Worm (Caenorhabditis elegans) whole organism, L4 larva: Measurements from ENCODE around the gene rhgf-1.
A peak's percentile ranks its signal among the peaks of the same experiment; 100 is the strongest.

Source experiments
- F26F4.8 ChIP-seq: fragments of 200-800 bp; sonication (Bioruptor generic); conservative IDR thresholded peaks from 2 replicates; pipeline ENCODE4 v1.3.6; 2022; ENCODE audit warnings: missing genetic modification characterization, missing compliant biosample characterization
- T20F7.1 ChIP-seq: fragments of 200-800 bp; sonication (Bioruptor generic); optimal IDR thresholded peaks from 2 replicates; lab custom pipeline; 2018; ENCODE audit warnings: mild to moderate bottlenecking, missing genetic modification characterization, missing compliant biosample characterization
- Y48G9A.11 ChIP-seq: fragments of 200-800 bp; sonication (Bioruptor generic); IDR thresholded peaks from 2 replicates; pipeline ENCODE4 v1.3.6; 2022; ENCODE audit warnings: missing genetic modification reagents, missing genetic modification characterization, missing compliant biosample characterization
- Y75B8A.6 ChIP-seq: fragments of 200-800 bp; sonication (Bioruptor generic); IDR thresholded peaks from 2 replicates; pipeline ENCODE4 v1.3.6; 2022; ENCODE audit warnings: missing genetic modification reagents, missing genetic modification characterization, missing compliant biosample characterization
- attf-4 ChIP-seq: sonication (generic microtip); optimal IDR thresholded peaks from 3 replicates; lab custom pipeline; 2017; ENCODE audit warnings: missing biosample characterization, missing genetic modification characterization
- daf-16 ChIP-seq, 3 experiments: sonication (generic microtip); optimal IDR thresholded peaks; 2 replicates each; lab custom pipeline; 2016 to 2017; ENCODE audit warnings: missing genetic modification characterization in 3 of 3, missing genetic modification reagents in 3 of 3, mild to moderate bottlenecking in 2 of 3, missing compliant biosample characterization in 2 of 3, missing biosample characterization in 1 of 3, moderate library complexity in 1 of 3
- dmd-6 ChIP-seq: fragments of 200-800 bp; sonication (Bioruptor generic); IDR thresholded peaks from 2 replicates; pipeline ENCODE4 v1.3.6; 2022; ENCODE audit warnings: missing genetic modification reagents, missing genetic modification characterization, missing compliant biosample characterization
- dve-1 ChIP-seq: sonication (generic microtip); optimal IDR thresholded peaks from 2 replicates; lab custom pipeline; 2017; ENCODE audit warnings: antibody characterized with exemption, mild to moderate bottlenecking, missing genetic modification characterization, missing compliant biosample characterization; ENCODE audit not compliant: insufficient read depth
- egl-27 ChIP-seq: sonication (generic microtip); optimal IDR thresholded peaks from 3 replicates; lab custom pipeline; 2017; ENCODE audit warnings: missing biosample characterization, missing genetic modification reagents, missing genetic modification characterization
- egl-43 ChIP-seq: fragments of 200-800 bp; sonication (Bioruptor generic); IDR thresholded peaks from 2 replicates; pipeline ENCODE4 v1.3.6; 2022; ENCODE audit warnings: missing genetic modification reagents, missing genetic modification characterization, missing compliant biosample characterization
- gei-8 ChIP-seq: fragments of 200-800 bp; sonication (Bioruptor generic); optimal IDR thresholded peaks from 2 replicates; lab custom pipeline; 2018; ENCODE audit warnings: mild to moderate bottlenecking, missing genetic modification characterization, missing compliant biosample characterization
- hif-1 ChIP-seq, 2 experiments: sonication (generic microtip); optimal IDR thresholded peaks; 2 replicates each; lab custom pipeline; 2016 to 2017; ENCODE audit warnings: missing compliant biosample characterization in 2 of 2, missing genetic modification characterization in 2 of 2, missing genetic modification reagents in 2 of 2, missing genotype in 2 of 2, mild to moderate bottlenecking in 1 of 2
- hlh-11 ChIP-seq: fragments of 200-800 bp; sonication (Bioruptor generic); optimal IDR thresholded peaks from 2 replicates; lab custom pipeline; 2018; ENCODE audit warnings: mild to moderate bottlenecking, missing genetic modification characterization, missing compliant biosample characterization
- hlh-30 ChIP-seq: sonication (generic microtip); optimal IDR thresholded peaks from 2 replicates; lab custom pipeline; 2017; ENCODE audit warnings: antibody characterized with exemption, mild to moderate bottlenecking, missing genetic modification characterization, missing compliant biosample characterization; ENCODE audit not compliant: insufficient read depth
- hmg-1.1 ChIP-seq: fragments of 200-800 bp; sonication (Bioruptor generic); IDR thresholded peaks from 2 replicates; pipeline ENCODE4 v1.3.6; 2022; ENCODE audit warnings: missing genetic modification reagents, missing genetic modification characterization, missing compliant biosample characterization
- lin-1 ChIP-seq: fragments of 200-800 bp; sonication (Bioruptor generic); IDR thresholded peaks from 2 replicates; pipeline ENCODE4 v1.3.6; 2022; ENCODE audit warnings: missing genetic modification reagents, missing genetic modification characterization, missing compliant biosample characterization
- lin-38 ChIP-seq: fragments of 200-800 bp; sonication (Bioruptor generic); IDR thresholded peaks from 2 replicates; pipeline ENCODE4 v1.3.6; 2022; ENCODE audit warnings: missing genetic modification reagents, missing genetic modification characterization, missing compliant biosample characterization
- mep-1 ChIP-seq: fragments of 150-350 bp; sonication (generic microtip); optimal IDR thresholded peaks from 3 replicates; lab custom pipeline; 2014; ENCODE audit warnings: missing biosample characterization, missing genetic modification characterization
- mes-2 ChIP-seq: sonication (generic microtip); optimal IDR thresholded peaks from 2 replicates; lab custom pipeline; 2016; ENCODE audit warnings: missing genotype, mild to moderate bottlenecking, missing genetic modification characterization, missing compliant biosample characterization; ENCODE audit not compliant: poor library complexity, severe bottlenecking
- mxl-2 ChIP-seq: fragments of 200-800 bp; sonication (Bioruptor generic); conservative IDR thresholded peaks from 2 replicates; pipeline ENCODE4 v1.3.6; 2022; ENCODE audit warnings: missing genetic modification reagents, missing genetic modification characterization, missing compliant biosample characterization
- nhr-28 ChIP-seq: fragments of 150-350 bp; optimal IDR thresholded peaks from 2 replicates; lab custom pipeline; 2014; ENCODE audit warnings: missing biosample characterization, missing genetic modification characterization
- nhr-42 ChIP-seq: fragments of 200-800 bp; sonication (Bioruptor generic); IDR thresholded peaks from 2 replicates; pipeline ENCODE4 v1.3.6; 2022; ENCODE audit warnings: missing genetic modification characterization, missing compliant biosample characterization
- nhr-48 ChIP-seq: sonication (generic microtip); optimal IDR thresholded peaks from 2 replicates; lab custom pipeline; 2016; ENCODE audit warnings: mild to moderate bottlenecking, missing genetic modification characterization, missing compliant biosample characterization
- nhr-76 ChIP-seq: fragments of 150-350 bp; optimal IDR thresholded peaks from 2 replicates; lab custom pipeline; 2014; ENCODE audit warnings: missing biosample characterization, missing genetic modification characterization
- nhr-77 ChIP-seq: fragments of 150-350 bp; optimal IDR thresholded peaks from 2 replicates; lab custom pipeline; 2014; ENCODE audit warnings: missing biosample characterization, missing genetic modification characterization
- pha-4 ChIP-seq, 2 experiments: fragments of 150-350 bp in 1 of 2; fragments of 200-800 bp in 1 of 2; sonication (Bioruptor generic) in 1 of 2; IDR thresholded peaks in 1 of 2; optimal IDR thresholded peaks in 1 of 2; 2 replicates each; pipeline versions ENCODE4 v1.3.6 to Lab custom; 2014 to 2022; ENCODE audit warnings: missing genetic modification characterization in 2 of 2, missing genetic modification reagents in 2 of 2, missing biosample characterization in 1 of 2, missing compliant biosample characterization in 1 of 2
- php-3 ChIP-seq: fragments of 200-800 bp; sonication (Bioruptor generic); IDR thresholded peaks from 2 replicates; pipeline ENCODE4 v1.3.6; 2022; ENCODE audit warnings: missing genetic modification reagents, missing genetic modification characterization, missing compliant biosample characterization
- pqm-1 ChIP-seq: sonication (generic microtip); optimal IDR thresholded peaks from 2 replicates; lab custom pipeline; 2017; ENCODE audit warnings: missing biosample characterization, missing genetic modification characterization
- saeg-2 ChIP-seq: fragments of 200-800 bp; sonication (Bioruptor generic); IDR thresholded peaks from 2 replicates; pipeline ENCODE4 v1.3.6; 2022; ENCODE audit warnings: missing genetic modification reagents, missing genetic modification characterization, missing compliant biosample characterization
- set-16 ChIP-seq: fragments of 200-800 bp; sonication (Bioruptor generic); IDR thresholded peaks from 2 replicates; pipeline ENCODE4 v1.3.6; 2022; ENCODE audit warnings: missing genetic modification reagents, missing genetic modification characterization, missing compliant biosample characterization
- skn-1 ChIP-seq: fragments of 150-350 bp; optimal IDR thresholded peaks from 2 replicates; lab custom pipeline; 2014; ENCODE audit warnings: missing biosample characterization, missing genetic modification characterization
- snpc-4 ChIP-seq: fragments of 150-350 bp; optimal IDR thresholded peaks from 2 replicates; lab custom pipeline; 2014; ENCODE audit warnings: missing biosample characterization, missing genetic modification characterization
- tag-97 ChIP-seq: fragments of 200-800 bp; sonication (Bioruptor generic); IDR thresholded peaks from 2 replicates; pipeline ENCODE4 v1.3.6; 2022; ENCODE audit warnings: missing genetic modification characterization, missing compliant biosample characterization
- unc-62 ChIP-seq, 3 experiments: fragments of 150-350 bp in 1 of 3; sonication (generic microtip); optimal IDR thresholded peaks in 2 of 3; peaks in 1 of 3; 1 replicate in 1 of 3; 2 replicates in 2 of 3; lab custom pipeline; 2014 to 2017; ENCODE audit warnings: missing biosample characterization in 3 of 3, missing genetic modification characterization in 3 of 3, missing genetic modification reagents in 3 of 3, missing genotype in 1 of 3
- vab-7 ChIP-seq: fragments of 200-800 bp; sonication (Bioruptor generic); IDR thresholded peaks from 2 replicates; pipeline ENCODE4 v1.3.6; 2022; ENCODE audit warnings: missing genetic modification reagents, missing genetic modification characterization, missing compliant biosample characterization
- zfp-2 ChIP-seq: sonication (generic microtip); optimal IDR thresholded peaks from 2 replicates; lab custom pipeline; 2016; ENCODE audit warnings: mild to moderate bottlenecking, missing genetic modification characterization, missing compliant biosample characterization
- zip-11 ChIP-seq: fragments of 200-800 bp; sonication (Bioruptor generic); IDR thresholded peaks from 2 replicates; pipeline ENCODE4 v1.3.6; 2022; ENCODE audit warnings: missing genetic modification characterization, missing compliant biosample characterization
- ztf-7 ChIP-seq: fragments of 150-350 bp; optimal IDR thresholded peaks from 2 replicates; lab custom pipeline; 2014; ENCODE audit warnings: missing biosample characterization, missing genetic modification characterization

The rhgf-1 gene

DNA sequence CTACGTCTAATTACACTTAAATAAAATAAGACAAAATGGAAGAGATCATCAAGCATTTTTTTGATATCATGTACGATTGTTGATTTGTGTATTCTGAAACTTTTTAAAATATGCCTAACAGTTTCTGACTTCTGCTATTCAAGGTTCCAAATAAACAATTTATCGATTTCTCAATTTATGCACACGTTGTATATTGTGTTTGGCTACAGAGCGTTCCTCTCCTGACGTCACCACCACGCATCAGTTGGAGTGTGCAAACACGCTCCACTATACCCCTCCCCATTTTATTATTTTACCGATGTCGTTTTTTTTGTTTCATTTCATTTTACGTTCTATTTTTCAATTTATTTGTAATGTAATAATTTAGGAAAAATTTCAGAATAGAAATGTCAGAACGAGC lies 16.7 kb downstream of the rhgf-1 start, which contains the start of gene plpp-1.3 (continued):
- TF ChIP-seq lin-38 (GFP tag; lab: Robert Waterston, UW) (peak; percentile 71), gei-8 (GFP tag; lab: Kevin White, UChicago) (no peak), snpc-4 (no peak), attf-4 (tag; lab: Kevin White, UChicago) (no peak), mep-1 (tag; lab: Kevin White, UChicago) (peak; percentile 48), F26F4.8 (GFP tag; lab: Robert Waterston, UW) (no peak), saeg-2 (GFP tag; lab: Robert Waterston, UW) (no peak), nhr-48 (tag; lab: Kevin White, UChicago) (peak; percentile 14), nhr-42 (GFP tag; lab: Robert Waterston, UW) (no peak), dve-1 (peak; percentile 49), zip-11 (GFP tag; lab: Robert Waterston, UW) (no peak), mxl-2 (GFP tag; lab: Robert Waterston, UW) (no peak), Y48G9A.11 (GFP tag; lab: Robert Waterston, UW) (no peak), tag-97 (GFP tag; lab: Robert Waterston, UW) (no peak), nhr-77 (tag; lab: Kevin White, UChicago) (peak; percentile 20), Y75B8A.6 (GFP tag; lab: Robert Waterston, UW) (no peak), vab-7 (GFP tag; lab: Robert Waterston, UW) (no peak)

- TF ChIP-seq daf-16 (GFP tag; optimal IDR thresholded peaks at IDR 0.05; lab: Kevin White, UChicago) (no peak), daf-16 (tag; optimal IDR thresholded peaks at IDR 0.05; lab: Kevin White, UChicago) (peak; percentile 23), lin-1 (GFP tag; lab: Robert Waterston, UW) (0 out of 2 replicates have a peak, but pooled peaks have one; percentile 21), T20F7.1 (GFP tag; lab: Kevin White, UChicago) (no peak), F26F4.8 (GFP tag; lab: Robert Waterston, UW) (no peak), unc-62 (GFP tag; optimal IDR thresholded peaks at IDR 0.05 in 1 of 2; lab: Kevin White, UChicago) (peak in 1 of 2 experiments; percentile 44), unc-62 (tag; optimal IDR thresholded peaks at IDR 0.05; lab: Kevin White, UChicago) (no peak), hlh-30 (tag; lab: Kevin White, UChicago) (peak; percentile 43), egl-43 (GFP tag; lab: Robert Waterston, UW) (no peak), nhr-28 (tag; lab: Kevin White, UChicago) (peak; percentile 55), pha-4 (GFP tag; IDR thresholded peaks at IDR 0.05; lab: Robert Waterston, UW) (no peak), pha-4 (tag; optimal IDR thresholded peaks at IDR 0.05; lab: Kevin White, UChicago) (no peak), pqm-1 (tag; lab: Kevin White, UChicago) (peak; percentile 32), dmd-6 (peak; percentile 32), set-16 (GFP tag; lab: Robert Waterston, UW) (no peak; the same call in 1 of the 2 replicates), dve-1 (peak; percentile 68), zfp-2 (tag; lab: Kevin White, UChicago) (no peak), php-3 (GFP tag; lab: Robert Waterston, UW) (0 out of 2 replicates have a peak, but pooled peaks have one; percentile 6), hlh-11 (tag; lab: Kevin White, UChicago) (peak; percentile 40)
These were observed 17.4 kb downstream of the rhgf-1 start for ce11 chrX:10694248-10694647.

DNA sequence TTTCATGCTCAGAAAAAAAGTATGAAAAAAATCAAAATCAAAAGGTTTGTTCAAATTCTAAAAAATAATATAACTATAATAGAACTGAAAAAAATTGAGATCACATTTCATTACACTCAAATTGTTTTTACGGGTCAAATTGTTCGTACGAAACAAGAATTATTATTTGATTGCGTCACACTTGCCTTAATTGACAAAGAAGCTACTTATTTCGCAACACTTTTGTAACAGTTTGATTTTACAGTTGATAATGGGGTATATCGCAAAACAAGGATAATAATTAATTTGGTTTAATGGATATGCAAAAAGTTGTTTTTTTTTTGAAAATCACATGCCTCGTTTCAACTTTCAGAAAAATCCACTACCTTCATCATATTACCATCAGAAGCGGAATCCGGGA lies 19.6 kb downstream of the rhgf-1 start:
- TF ChIP-seq zip-11 (GFP tag; lab: Robert Waterston, UW) = no peak
- no peak for TF ChIP-seq ztf-7
- TF ChIP-seq hmg-1.1 (GFP tag; lab: Robert Waterston, UW) = no peak
- TF ChIP-seq hlh-11 (tag; lab: Kevin White, UChicago) = no peak
- TF ChIP-seq mes-2 = no peak
- TF ChIP-seq egl-27 (tag; lab: Kevin White, UChicago) = no peak
- TF ChIP-seq skn-1 = no peak
- no peak for TF ChIP-seq hif-1 (tag; optimal IDR thresholded peaks at IDR 0.05; lab: Kevin White, UChicago)
- TF ChIP-seq T20F7.1 (GFP tag; lab: Kevin White, UChicago) = no peak
- TF ChIP-seq mep-1 (tag; lab: Kevin White, UChicago) = no peak
- no peak for TF ChIP-seq F26F4.8 (GFP tag; lab: Robert Waterston, UW)
- TF ChIP-seq nhr-76 (tag; lab: Kevin White, UChicago) = no peak
